Worm (Caenorhabditis elegans): ENCODE results near the gene srr-4.

Gene srr-4

ce11 chrV:5012193-5012853 is 6.7 kb upstream of the srr-4 start, which contains the start of gene srr-6:
Gene srr-6 (plus strand): TSS chrV:5012803.
- TF ChIP-seq ham-2 (GFP tag; optimal IDR thresholded peaks at IDR 0.05) = no peak
- TF ChIP-seq unc-62 (GFP tag; optimal IDR thresholded peaks at IDR 0.05) = no peak
- TF ChIP-seq snpc-4 (tag; optimal IDR thresholded peaks at IDR 0.05) = no peak
- TF ChIP-seq unc-120 (tag; optimal IDR thresholded peaks at IDR 0.05; ENCODE audit: poor library complexity, severe bottlenecking) = no peak
- TF ChIP-seq lin-32 (GFP tag; optimal IDR thresholded peaks at IDR 0.05) = no peak
- no peak for TF ChIP-seq sptf-1 (tag; optimal IDR thresholded peaks at IDR 0.05)
- TF ChIP-seq nhr-12 (tag; optimal IDR thresholded peaks at IDR 0.05) = no peak
- TF ChIP-seq mep-1 (tag; optimal IDR thresholded peaks at IDR 0.05) = no peak
- TF ChIP-seq ceh-83 (GFP tag; optimal IDR thresholded peaks at IDR 0.05) = no peak
- no peak for TF ChIP-seq unc-39 (tag; optimal IDR thresholded peaks at IDR 0.05)
- no peak for TF ChIP-seq flh-1 (GFP tag; optimal IDR thresholded peaks at IDR 0.05)
- no peak for TF ChIP-seq mls-2 (tag; optimal IDR thresholded peaks at IDR 0.05)
- no peak for TF ChIP-seq lsy-2 (tag; optimal IDR thresholded peaks at IDR 0.05)
- no peak for TF ChIP-seq ceh-39 (tag; optimal IDR thresholded peaks at IDR 0.05)
- no peak for TF ChIP-seq lin-13 (tag; optimal IDR thresholded peaks at IDR 0.05)
- no peak for TF ChIP-seq nhr-28 (tag; optimal IDR thresholded peaks at IDR 0.05)
- no peak for TF ChIP-seq nhr-76 (tag; optimal IDR thresholded peaks at IDR 0.05)
- no peak for TF ChIP-seq elt-1 (tag; optimal IDR thresholded peaks at IDR 0.05; ENCODE audit: borderline replicate concordance, insufficient read depth)

- TF ChIP-seq ces-1 (GFP tag; optimal IDR thresholded peaks at IDR 0.05) (peak; percentile 33), nhr-2 (tag; optimal IDR thresholded peaks at IDR 0.05) (no peak), flh-1 (GFP tag; optimal IDR thresholded peaks at IDR 0.05) (no peak), mab-5 (tag; optimal IDR thresholded peaks at IDR 0.05) (no peak), unc-120 (tag; optimal IDR thresholded peaks at IDR 0.05; ENCODE audit: poor library complexity, severe bottlenecking) (no peak), unc-39 (tag; optimal IDR thresholded peaks at IDR 0.05) (no peak)
Measured at ce11 chrV:5016728-5017127, 2.3 kb upstream of the srr-4 start.

DNA sequence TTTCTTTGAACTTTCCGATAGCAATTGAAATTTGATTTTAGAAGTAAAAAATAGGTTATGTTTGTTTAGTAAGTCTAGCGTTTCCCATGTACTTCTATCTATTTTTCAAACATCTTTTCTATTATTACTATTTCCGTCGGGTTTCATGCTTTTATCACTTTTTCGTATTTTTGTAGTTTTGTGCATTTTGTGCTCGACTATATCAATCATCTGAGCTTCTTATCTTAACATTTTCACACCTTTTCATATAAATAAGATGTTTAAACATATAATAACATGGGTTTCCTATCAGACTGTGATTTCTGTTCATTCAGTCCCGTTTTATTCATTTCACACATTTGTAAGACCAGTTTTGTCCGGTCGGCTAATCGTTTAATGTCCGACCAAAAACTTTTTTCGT is 957 bp upstream of the srr-4 start:
- TF ChIP-seq elt-3 (tag; optimal IDR thresholded peaks at IDR 0.05) = no peak
- no peak for TF ChIP-seq flh-1 (GFP tag; optimal IDR thresholded peaks at IDR 0.05)
- no peak for TF ChIP-seq tbx-8 (GFP tag; optimal IDR thresholded peaks at IDR 0.05)
- no peak for TF ChIP-seq nhr-237 (tag; optimal IDR thresholded peaks at IDR 0.05)

ce11 chrV:5023355-5023754 is 4.3 kb downstream of the srr-4 start:
- no peak for TF ChIP-seq nhr-237 (tag; optimal IDR thresholded peaks at IDR 0.05)
- no peak for TF ChIP-seq lin-32 (GFP tag; optimal IDR thresholded peaks at IDR 0.05)
- peak; percentile 43 for TF ChIP-seq nhr-2 (tag; optimal IDR thresholded peaks at IDR 0.05)
- peak; percentile 98 for TF ChIP-seq zip-8 (tag; optimal IDR thresholded peaks at IDR 0.05)

ce11 chrV:5026438-5026837 is 7.4 kb downstream of the srr-4 start:
- no peak for TF ChIP-seq elt-1 (tag; optimal IDR thresholded peaks at IDR 0.05; ENCODE audit: borderline replicate concordance, insufficient read depth)
- no peak for TF ChIP-seq sem-2 (GFP tag; optimal IDR thresholded peaks at IDR 0.05)
- no peak for TF ChIP-seq flh-1 (GFP tag; optimal IDR thresholded peaks at IDR 0.05)
- TF ChIP-seq pha-4 (tag; optimal IDR thresholded peaks at IDR 0.05) = no peak
- no peak for TF ChIP-seq ham-2 (GFP tag; optimal IDR thresholded peaks at IDR 0.05)
- TF ChIP-seq bed-3 (GFP tag; optimal IDR thresholded peaks at IDR 0.05) = no peak
- no peak for TF ChIP-seq tbx-8 (GFP tag; optimal IDR thresholded peaks at IDR 0.05)
- TF ChIP-seq elt-3 (tag; optimal IDR thresholded peaks at IDR 0.05) = no peak
- no peak for TF ChIP-seq nhr-12 (tag; optimal IDR thresholded peaks at IDR 0.05)
- TF ChIP-seq lin-32 (GFP tag; optimal IDR thresholded peaks at IDR 0.05) = no peak
- TF ChIP-seq ceh-83 (GFP tag; optimal IDR thresholded peaks at IDR 0.05) = no peak
- TF ChIP-seq unc-62 (GFP tag; optimal IDR thresholded peaks at IDR 0.05) = no peak
- no peak for TF ChIP-seq nhr-76 (tag; optimal IDR thresholded peaks at IDR 0.05)
- TF ChIP-seq M03D4.4 (tag; optimal IDR thresholded peaks at IDR 0.05) = no peak

DNA sequence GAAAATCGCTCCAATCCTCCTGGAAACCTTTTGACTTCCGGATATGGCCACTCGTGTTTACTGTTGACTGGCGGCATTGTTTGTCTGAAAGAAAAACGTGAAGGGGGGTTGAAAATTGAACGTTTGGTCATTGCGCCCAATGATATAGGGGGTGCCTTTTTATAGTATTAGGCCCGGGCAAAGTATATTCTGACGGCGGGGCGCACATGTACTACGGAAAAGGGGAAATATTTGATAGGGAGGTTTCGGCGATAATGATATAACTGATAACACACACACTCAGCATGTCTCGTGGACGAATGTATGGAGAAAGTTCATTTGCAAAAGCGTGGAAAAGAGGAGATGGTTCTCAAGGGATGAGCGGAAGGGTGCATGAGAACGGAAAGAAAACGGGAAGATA is 8.6 kb downstream of the srr-4 start, which contains the start of gene cpt-4:
Gene cpt-4, minus strand, starts transcription at position 84 of the 400 bp plus-strand sequence.
- TF ChIP-seq ham-2 (GFP tag; optimal IDR thresholded peaks at IDR 0.05) (no peak), elt-3 (tag; optimal IDR thresholded peaks at IDR 0.05) (peak; percentile 43), snpc-4 (tag; optimal IDR thresholded peaks at IDR 0.05) (no peak), lsy-2 (tag; optimal IDR thresholded peaks at IDR 0.05) (no peak)
